Worm (Caenorhabditis elegans) whole organism, late embryonic: ENCODE data around the gene rocf-1.

Experiments used
- C08G9.2 ChIP-seq: sonication (generic microtip); optimal IDR thresholded peaks from 2 replicates; lab custom pipeline; 2016; ENCODE audit warnings: mild to moderate bottlenecking, missing genetic modification characterization, moderate library complexity, missing compliant biosample characterization
- F13H6.1 ChIP-seq: sonication (generic microtip); optimal IDR thresholded peaks from 2 replicates; lab custom pipeline; 2016; ENCODE audit warnings: missing genetic modification characterization, missing compliant biosample characterization
- ahr-1 ChIP-seq: sonication (generic microtip); optimal IDR thresholded peaks from 2 replicates; lab custom pipeline; 2016; ENCODE audit warnings: missing genetic modification characterization, missing compliant biosample characterization
- ama-1 ChIP-seq: fragments of 150-350 bp; optimal IDR thresholded peaks from 2 replicates; lab custom pipeline; 2014
- ceh-18 ChIP-seq: sonication (generic microtip); optimal IDR thresholded peaks from 2 replicates; lab custom pipeline; 2016; ENCODE audit warnings: missing genetic modification characterization, missing compliant biosample characterization
- ceh-19 ChIP-seq: fragments of 200-800 bp; sonication (Bioruptor generic); optimal IDR thresholded peaks from 2 replicates; lab custom pipeline; 2018; ENCODE audit warnings: mild to moderate bottlenecking, missing genetic modification characterization, missing compliant biosample characterization
- ceh-2 ChIP-seq: sonication (generic microtip); optimal IDR thresholded peaks from 2 replicates; lab custom pipeline; 2016; ENCODE audit warnings: missing genotype, missing genetic modification characterization, missing compliant biosample characterization
- ceh-22 ChIP-seq: sonication (generic microtip); optimal IDR thresholded peaks from 2 replicates; lab custom pipeline; 2017; ENCODE audit warnings: missing biosample characterization, missing genetic modification characterization
- ceh-34 ChIP-seq: sonication (generic microtip); optimal IDR thresholded peaks from 2 replicates; lab custom pipeline; 2016; ENCODE audit warnings: mild to moderate bottlenecking, missing genetic modification characterization, missing compliant biosample characterization
- ceh-45 ChIP-seq: fragments of 200-800 bp; sonication (Bioruptor generic); IDR thresholded peaks from 2 replicates; pipeline ENCODE4 v1.3.6; 2022; ENCODE audit warnings: missing genetic modification reagents, missing genetic modification characterization, missing compliant biosample characterization
- che-1 ChIP-seq: sonication (generic microtip); optimal IDR thresholded peaks from 2 replicates; lab custom pipeline; 2016; ENCODE audit warnings: mild to moderate bottlenecking, missing genetic modification characterization, missing compliant biosample characterization
- dve-1 ChIP-seq: sonication (generic microtip); optimal IDR thresholded peaks from 2 replicates; lab custom pipeline; 2017; ENCODE audit warnings: antibody characterized with exemption, mild to moderate bottlenecking, missing genetic modification characterization, missing compliant biosample characterization
- ets-4 ChIP-seq: sonication (generic microtip); optimal IDR thresholded peaks from 2 replicates; lab custom pipeline; 2016; ENCODE audit warnings: missing genetic modification characterization, missing compliant biosample characterization
- hlh-13 ChIP-seq: fragments of 200-800 bp; sonication (Bioruptor generic); optimal IDR thresholded peaks from 2 replicates; lab custom pipeline; 2018; ENCODE audit warnings: mild to moderate bottlenecking, missing genetic modification characterization, missing compliant biosample characterization
- hlh-15 ChIP-seq: sonication (generic microtip); optimal IDR thresholded peaks from 2 replicates; lab custom pipeline; 2016; ENCODE audit warnings: missing genetic modification characterization, missing compliant biosample characterization
- hlh-30 ChIP-seq: sonication (generic microtip); optimal IDR thresholded peaks from 2 replicates; lab custom pipeline; 2017; ENCODE audit warnings: antibody characterized with exemption, missing genetic modification characterization, missing compliant biosample characterization; ENCODE audit not compliant: insufficient read depth
- hlh-6 ChIP-seq: sonication (generic microtip); optimal IDR thresholded peaks from 2 replicates; lab custom pipeline; 2016; ENCODE audit warnings: missing genotype, missing genetic modification characterization, missing compliant biosample characterization
- lim-6 ChIP-seq: sonication (generic microtip); optimal IDR thresholded peaks from 2 replicates; lab custom pipeline; 2016; ENCODE audit warnings: missing genetic modification characterization, missing compliant biosample characterization
- madf-2 ChIP-seq: sonication (generic microtip); optimal IDR thresholded peaks from 2 replicates; lab custom pipeline; 2017; ENCODE audit warnings: missing genetic modification characterization, missing compliant biosample characterization
- mec-3 ChIP-seq: sonication (generic microtip); optimal IDR thresholded peaks from 2 replicates; lab custom pipeline; 2016; ENCODE audit warnings: borderline replicate concordance, missing genetic modification characterization, missing compliant biosample characterization
- nfya-1 ChIP-seq: sonication (generic microtip); optimal IDR thresholded peaks from 2 replicates; lab custom pipeline; 2017; ENCODE audit warnings: missing genetic modification characterization, mild to moderate bottlenecking, missing compliant biosample characterization, antibody characterized with exemption, moderate library complexity
- nhr-232 ChIP-seq: sonication (generic microtip); optimal IDR thresholded peaks from 2 replicates; lab custom pipeline; 2016; ENCODE audit warnings: missing genetic modification characterization, missing compliant biosample characterization
- odd-2 ChIP-seq: sonication (generic microtip); optimal IDR thresholded peaks from 2 replicates; lab custom pipeline; 2017; ENCODE audit warnings: antibody characterized with exemption, mild to moderate bottlenecking, missing genetic modification characterization, missing compliant biosample characterization
- pag-3 ChIP-seq: sonication (generic microtip); optimal IDR thresholded peaks from 2 replicates; lab custom pipeline; 2016; ENCODE audit warnings: missing compliant biosample characterization, missing genetic modification characterization, borderline replicate concordance
- pat-9 ChIP-seq: fragments of 200-800 bp; sonication (Bioruptor generic); optimal IDR thresholded peaks from 2 replicates; lab custom pipeline; 2018; ENCODE audit warnings: mild to moderate bottlenecking, missing genetic modification characterization, moderate library complexity, missing compliant biosample characterization
- pax-1 ChIP-seq: fragments of 150-350 bp; optimal IDR thresholded peaks from 2 replicates; lab custom pipeline; 2014; ENCODE audit warnings: missing biosample characterization, missing genetic modification characterization
- pqm-1 ChIP-seq: sonication (generic microtip); optimal IDR thresholded peaks from 2 replicates; lab custom pipeline; 2016; ENCODE audit warnings: missing genetic modification characterization, missing compliant biosample characterization
- ref-2 ChIP-seq: sonication (generic microtip); optimal IDR thresholded peaks from 2 replicates; lab custom pipeline; 2016; ENCODE audit warnings: missing genetic modification characterization, missing compliant biosample characterization
- sdc-2 ChIP-seq: sonication (generic microtip); optimal IDR thresholded peaks from 2 replicates; lab custom pipeline; 2016; ENCODE audit warnings: missing genotype, missing genetic modification characterization, missing compliant biosample characterization
- tbx-7 ChIP-seq: sonication (generic microtip); optimal IDR thresholded peaks from 2 replicates; lab custom pipeline; 2016; ENCODE audit warnings: missing genotype, missing genetic modification characterization, missing compliant biosample characterization
- ttx-3 ChIP-seq: sonication (generic microtip); optimal IDR thresholded peaks from 2 replicates; lab custom pipeline; 2016; ENCODE audit warnings: missing genetic modification reagents, missing genetic modification characterization, missing compliant biosample characterization
- unc-3 ChIP-seq, 2 experiments: fragments of 200-800 bp in 1 of 2; sonication (Bioruptor generic) in 1 of 2; sonication (generic microtip) in 1 of 2; conservative IDR thresholded peaks in 1 of 2; optimal IDR thresholded peaks in 1 of 2; 2 replicates each; pipeline versions ENCODE4 v1.3.6 to Lab custom; 2016 to 2022; ENCODE audit warnings: missing compliant biosample characterization in 2 of 2, missing genetic modification characterization in 2 of 2, missing genetic modification reagents in 1 of 2
- unc-42 ChIP-seq: sonication (generic microtip); optimal IDR thresholded peaks from 2 replicates; lab custom pipeline; 2016; ENCODE audit warnings: missing genotype, missing genetic modification characterization, missing compliant biosample characterization
- unc-55 ChIP-seq: sonication (generic microtip); optimal IDR thresholded peaks from 2 replicates; lab custom pipeline; 2017; ENCODE audit warnings: missing biosample characterization, missing genetic modification reagents, missing genetic modification characterization

The rocf-1 gene

DNA sequence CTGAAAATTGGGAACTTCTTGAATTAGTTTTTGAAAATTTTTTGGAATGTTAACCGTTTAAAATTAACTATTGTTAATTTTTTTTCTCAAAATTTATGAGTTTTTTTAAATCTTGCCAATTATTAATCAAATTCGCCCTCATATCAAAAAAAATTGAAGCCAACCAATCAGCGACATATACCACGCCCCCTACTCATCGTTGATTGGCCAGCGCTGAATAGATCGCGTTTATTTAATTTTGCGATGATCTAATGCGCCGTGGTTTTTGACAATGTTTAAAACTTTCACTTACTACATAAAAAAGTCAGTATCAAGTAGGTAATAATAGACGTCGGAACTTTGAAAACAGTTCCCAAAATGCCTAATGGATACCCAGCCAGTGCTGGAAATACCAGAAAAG lies 21.9 kb downstream of the rocf-1 start:
- TF ChIP-seq nfya-1 (tag; lab: Kevin White, UChicago) (peak; percentile 68), sdc-2 (tag; lab: Kevin White, UChicago) (no peak)

- no peak for TF ChIP-seq pag-3
- no peak for TF ChIP-seq ceh-22 (tag; lab: Kevin White, UChicago)
- no peak for TF ChIP-seq ref-2 (tag; lab: Kevin White, UChicago)
- TF ChIP-seq tbx-7 (tag; lab: Kevin White, UChicago) = no peak
- TF ChIP-seq ttx-3 = no peak
- TF ChIP-seq lim-6 = no peak
- no peak for TF ChIP-seq unc-55 (GFP tag; lab: Kevin White, UChicago)
These were observed 28.2 kb downstream of the rocf-1 start for ce11 chrV:15436133-15436532.

ce11 chrV:15434647-15435046 lies 29.7 kb downstream of the rocf-1 start:
- TF ChIP-seq pat-9 (tag; lab: Kevin White, UChicago) = no peak
- no peak for TF ChIP-seq F13H6.1 (tag; lab: Kevin White, UChicago)
- TF ChIP-seq che-1 = no peak
- no peak for TF ChIP-seq nhr-232 (tag; lab: Kevin White, UChicago)
- TF ChIP-seq unc-3 (GFP tag; conservative IDR thresholded peaks at IDR 0.05; lab: Robert Waterston, UW) = no peak
- TF ChIP-seq unc-3 (tag; optimal IDR thresholded peaks at IDR 0.05; lab: Kevin White, UChicago) = no peak
- TF ChIP-seq unc-55 (GFP tag; lab: Kevin White, UChicago) = no peak
- TF ChIP-seq ama-1 (lab: Kevin White, UChicago) = no peak
- TF ChIP-seq hlh-13 = no peak
- no peak for TF ChIP-seq odd-2 (tag; lab: Kevin White, UChicago)
- no peak for TF ChIP-seq ahr-1
- TF ChIP-seq ceh-2 (tag; lab: Kevin White, UChicago) = no peak
- no peak for TF ChIP-seq mec-3
- no peak for TF ChIP-seq hlh-30 (tag; lab: Kevin White, UChicago)
- no peak for TF ChIP-seq ceh-22 (tag; lab: Kevin White, UChicago)
- TF ChIP-seq unc-42 = no peak
- TF ChIP-seq sdc-2 (tag; lab: Kevin White, UChicago) = no peak
- no peak for TF ChIP-seq madf-2 (tag; lab: Kevin White, UChicago)
- no peak for TF ChIP-seq hlh-6 (tag; lab: Kevin White, UChicago)

- TF ChIP-seq hlh-30 (tag; lab: Kevin White, UChicago) = no peak
- no peak for TF ChIP-seq C08G9.2 (tag; lab: Kevin White, UChicago)
- no peak for TF ChIP-seq tbx-7 (tag; lab: Kevin White, UChicago)
- no peak for TF ChIP-seq ceh-22 (tag; lab: Kevin White, UChicago)
- no peak for TF ChIP-seq odd-2 (tag; lab: Kevin White, UChicago)
- TF ChIP-seq dve-1 = no peak
- no peak for TF ChIP-seq hlh-15 (tag; lab: Kevin White, UChicago)
- TF ChIP-seq ceh-34 (tag; lab: Kevin White, UChicago) = no peak
- TF ChIP-seq ets-4 (tag; lab: Kevin White, UChicago) = no peak
- TF ChIP-seq ref-2 (tag; lab: Kevin White, UChicago) = no peak
- no peak for TF ChIP-seq pax-1
- no peak for TF ChIP-seq hlh-13
- TF ChIP-seq ceh-18 (tag; lab: Kevin White, UChicago) = no peak
These were observed 31.8 kb downstream of the rocf-1 start, which contains the start of gene T26H5.8 for ce11 chrV:15432457-15432856. Gene T26H5.8 (minus strand): TSS chrV:15432726.

DNA sequence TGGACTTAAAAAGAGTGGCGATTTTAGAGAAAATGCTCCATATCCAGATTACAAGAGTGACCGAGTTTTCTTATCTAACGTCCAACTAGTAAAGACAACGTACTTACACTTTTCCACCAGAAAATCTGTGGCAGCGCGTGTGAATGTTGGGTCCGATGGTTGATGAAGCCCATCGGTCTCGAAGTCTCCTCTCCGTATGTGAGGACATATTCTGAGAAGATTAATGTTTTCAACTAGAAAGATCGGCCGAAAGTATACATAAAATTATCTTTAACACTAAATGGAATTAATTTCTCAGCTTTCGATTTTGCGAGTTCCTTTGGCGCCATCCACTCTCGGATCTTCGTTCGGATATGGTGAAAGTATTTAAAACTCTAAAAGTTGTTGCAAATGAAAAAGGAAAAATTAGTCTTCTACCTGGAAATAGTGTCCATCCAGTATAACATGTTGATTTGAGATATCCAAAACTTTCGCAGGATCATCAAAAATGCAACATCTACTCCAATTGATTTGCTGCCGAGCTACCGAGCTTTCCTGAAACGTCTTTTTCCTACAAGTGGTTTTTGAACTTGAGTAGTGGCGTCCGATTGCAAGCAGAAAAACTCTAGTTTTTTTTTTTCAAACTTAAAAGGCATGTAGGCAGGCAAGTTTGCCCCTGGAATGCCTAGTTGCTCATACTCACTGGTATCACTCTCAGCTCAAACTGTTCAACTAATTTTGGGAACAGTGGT lies 32.8 kb downstream of the rocf-1 start:
- TF ChIP-seq ceh-19 (GFP tag; lab: Kevin White, UChicago) (no peak), ceh-45 (GFP tag; lab: Robert Waterston, UW) (0 out of 2 replicates have a peak, but pooled peaks have one; percentile 28), pqm-1 (no peak)
